Worm (Caenorhabditis elegans) whole organism, early embryonic: ENCODE data around the gene C48D1.1.

Experiments used
- B0310.2 ChIP-seq: sonication (generic microtip); optimal IDR thresholded peaks from 2 replicates; lab custom pipeline; 2016; ENCODE audit warnings: mild to moderate bottlenecking, missing genetic modification characterization, missing compliant biosample characterization
- F13C5.2 ChIP-seq: sonication (generic microtip); optimal IDR thresholded peaks from 2 replicates; lab custom pipeline; 2017; ENCODE audit warnings: mild to moderate bottlenecking, missing genetic modification characterization, inconsistent platforms, missing compliant biosample characterization
- aly-1 ChIP-seq: sonication (generic microtip); optimal IDR thresholded peaks from 2 replicates; lab custom pipeline; 2016; ENCODE audit warnings: missing genetic modification characterization, missing compliant biosample characterization
- ama-1 ChIP-seq: fragments of 150-350 bp; optimal IDR thresholded peaks from 2 replicates; lab custom pipeline; 2014
- ceh-13 ChIP-seq: fragments of 200-800 bp; sonication (Bioruptor generic); optimal IDR thresholded peaks from 2 replicates; lab custom pipeline; 2018; ENCODE audit warnings: mild to moderate bottlenecking, missing genetic modification characterization, missing compliant biosample characterization
- ceh-36 ChIP-seq: sonication (generic microtip); optimal IDR thresholded peaks from 2 replicates; lab custom pipeline; 2016; ENCODE audit warnings: missing genetic modification characterization, inconsistent platforms, missing compliant biosample characterization
- ets-7 ChIP-seq: sonication (generic microtip); optimal IDR thresholded peaks from 2 replicates; lab custom pipeline; 2016; ENCODE audit warnings: missing genotype, missing genetic modification characterization, missing compliant biosample characterization
- flt-1 ChIP-seq: fragments of 200-800 bp; sonication (Bioruptor generic); IDR thresholded peaks from 2 replicates; pipeline ENCODE4 v1.3.6; 2022; ENCODE audit warnings: missing genetic modification characterization, missing compliant biosample characterization
- hmbx-1 ChIP-seq: sonication (generic microtip); optimal IDR thresholded peaks from 2 replicates; lab custom pipeline; 2016; ENCODE audit warnings: mild to moderate bottlenecking, missing genetic modification characterization, missing compliant biosample characterization
- hmg-4 ChIP-seq: fragments of 200-800 bp; sonication (Bioruptor generic); optimal IDR thresholded peaks from 2 replicates; lab custom pipeline; 2018; ENCODE audit warnings: mild to moderate bottlenecking, missing genetic modification characterization, missing compliant biosample characterization
- hnd-1 ChIP-seq: sonication (generic microtip); optimal IDR thresholded peaks from 2 replicates; lab custom pipeline; 2016; ENCODE audit warnings: missing genetic modification characterization, missing compliant biosample characterization
- pes-1 ChIP-seq: fragments of 200-800 bp; sonication (Bioruptor generic); IDR thresholded peaks from 2 replicates; pipeline ENCODE4 v1.3.6; 2022; ENCODE audit warnings: missing genetic modification reagents, missing genetic modification characterization, missing compliant biosample characterization
- scrt-1 ChIP-seq: fragments of 200-800 bp; sonication (Bioruptor generic); IDR thresholded peaks from 2 replicates; pipeline ENCODE4 v1.3.6; 2022; ENCODE audit warnings: missing genetic modification characterization, missing compliant biosample characterization
- sea-1 ChIP-seq: fragments of 200-800 bp; sonication (Bioruptor generic); conservative IDR thresholded peaks from 2 replicates; pipeline ENCODE4 v1.3.6; 2022; ENCODE audit warnings: missing genetic modification characterization, missing compliant biosample characterization
- tbx-11 ChIP-seq: fragments of 200-800 bp; sonication (Bioruptor generic); IDR thresholded peaks from 2 replicates; pipeline ENCODE4 v1.3.6; 2022; ENCODE audit warnings: missing genetic modification characterization, missing compliant biosample characterization
- tbx-37 ChIP-seq: fragments of 200-800 bp; sonication (Bioruptor generic); conservative IDR thresholded peaks from 2 replicates; pipeline ENCODE4 v1.3.6; 2022; ENCODE audit warnings: missing genetic modification reagents, missing genetic modification characterization, missing compliant biosample characterization
- tra-4 ChIP-seq: sonication (generic microtip); optimal IDR thresholded peaks from 2 replicates; lab custom pipeline; 2017; ENCODE audit warnings: missing genetic modification characterization, missing compliant biosample characterization

The C48D1.1 gene

ce11 chrIV:13205891-13206290 is 8.7 kb upstream of the C48D1.1 start:
- no peak for TF ChIP-seq ceh-13 (GFP tag; lab: Kevin White, UChicago)
- no peak for TF ChIP-seq pes-1 (GFP tag; lab: Robert Waterston, UW)
- TF ChIP-seq hmg-4 (GFP tag; lab: Kevin White, UChicago): peak; percentile 15
- no peak for TF ChIP-seq sea-1 (GFP tag; lab: Robert Waterston, UW)
- TF ChIP-seq B0310.2: no peak

DNA sequence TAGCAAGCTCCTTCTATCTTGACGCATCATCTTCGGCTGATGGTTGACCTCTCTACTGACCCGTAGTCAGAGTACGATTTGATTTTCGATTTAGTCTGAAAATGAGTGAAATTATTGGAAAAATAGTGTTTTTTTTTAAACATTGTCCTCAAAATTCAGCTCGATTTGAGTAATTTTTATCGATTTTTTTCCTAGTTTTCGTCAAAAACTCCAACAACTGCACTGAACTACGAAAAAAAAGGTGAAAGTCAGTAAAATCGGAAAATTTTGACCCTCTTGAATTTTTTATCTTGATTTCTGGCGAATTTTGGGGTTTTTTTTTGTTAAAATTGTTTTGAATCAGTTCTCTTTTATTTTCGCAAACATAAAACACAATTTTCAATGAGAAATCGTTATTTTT is 6.9 kb upstream of the C48D1.1 start, which contains the start of gene ced-3:
Gene ced-3, minus strand, starts transcription at position 101 of the 400 bp plus-strand sequence.
- TF ChIP-seq F13C5.2 (tag; lab: Kevin White, UChicago) (no peak), tra-4 (tag; lab: Kevin White, UChicago) (no peak), ets-7 (tag; lab: Kevin White, UChicago) (no peak), sea-1 (GFP tag; lab: Robert Waterston, UW) (no peak), tbx-37 (GFP tag; lab: Robert Waterston, UW) (no peak), hnd-1 (tag; lab: Kevin White, UChicago) (no peak), ama-1 (lab: Kevin White, UChicago) (no peak), tbx-11 (GFP tag; lab: Robert Waterston, UW) (no peak), ceh-36 (tag; lab: Kevin White, UChicago) (no peak), hmg-4 (GFP tag; lab: Kevin White, UChicago) (no peak), hmbx-1 (tag; lab: Kevin White, UChicago) (no peak), flt-1 (GFP tag; lab: Robert Waterston, UW) (no peak), ceh-13 (GFP tag; lab: Kevin White, UChicago) (no peak), scrt-1 (no peak), aly-1 (tag; lab: Kevin White, UChicago) (no peak), pes-1 (GFP tag; lab: Robert Waterston, UW) (no peak)

DNA sequence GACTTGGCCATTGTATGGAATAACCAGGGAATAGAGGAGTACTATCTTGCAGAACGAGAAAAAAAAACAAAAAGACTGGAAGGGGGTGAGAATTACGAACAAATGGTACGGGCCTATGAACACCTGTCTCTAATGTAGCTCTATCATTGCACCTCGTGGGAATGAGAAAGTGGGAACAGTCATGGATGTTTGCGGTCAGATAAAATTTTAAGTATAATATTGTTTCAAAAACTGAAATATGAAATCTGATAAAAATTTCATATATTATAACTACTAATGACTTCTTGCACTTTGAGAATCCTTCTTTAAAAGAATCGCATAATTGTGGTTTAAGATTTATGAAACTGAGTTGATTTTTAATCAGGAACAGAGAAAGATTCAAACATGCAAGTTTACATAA is 3.9 kb downstream of the C48D1.1 start, which contains the start of gene F58D2.5:
Gene F58D2.5, minus strand, starts transcription at position 101 of the 400 bp plus-strand sequence.
- TF ChIP-seq aly-1 (tag; lab: Kevin White, UChicago) (no peak), hmg-4 (GFP tag; lab: Kevin White, UChicago) (no peak), tbx-11 (GFP tag; lab: Robert Waterston, UW) (no peak), ets-7 (tag; lab: Kevin White, UChicago) (no peak), B0310.2 (no peak), tra-4 (tag; lab: Kevin White, UChicago) (no peak), ceh-13 (GFP tag; lab: Kevin White, UChicago) (no peak), hnd-1 (tag; lab: Kevin White, UChicago) (no peak)

- TF ChIP-seq aly-1 (tag; lab: Kevin White, UChicago) (no peak), ama-1 (lab: Kevin White, UChicago) (no peak), scrt-1 (no peak), B0310.2 (no peak), F13C5.2 (tag; lab: Kevin White, UChicago) (no peak), ceh-13 (GFP tag; lab: Kevin White, UChicago) (no peak), tra-4 (tag; lab: Kevin White, UChicago) (no peak), hmg-4 (GFP tag; lab: Kevin White, UChicago) (no peak), flt-1 (GFP tag; lab: Robert Waterston, UW) (no peak), tbx-37 (GFP tag; lab: Robert Waterston, UW) (no peak), hnd-1 (tag; lab: Kevin White, UChicago) (no peak), pes-1 (GFP tag; lab: Robert Waterston, UW) (no peak), sea-1 (GFP tag; lab: Robert Waterston, UW) (no peak), tbx-11 (GFP tag; lab: Robert Waterston, UW) (no peak), hmbx-1 (tag; lab: Kevin White, UChicago) (no peak), ceh-36 (tag; lab: Kevin White, UChicago) (no peak), ets-7 (tag; lab: Kevin White, UChicago) (no peak)
These were observed 7.1 kb downstream of the C48D1.1 start for ce11 chrIV:13190075-13190474.

ce11 chrIV:13189467-13189866 is 7.7 kb downstream of the C48D1.1 start, which contains the start of gene F58D2.2:
Gene F58D2.2, plus strand, starts transcription at chrIV:13189767.
- no peak for TF ChIP-seq ets-7 (tag; lab: Kevin White, UChicago)
- TF ChIP-seq hmg-4 (GFP tag; lab: Kevin White, UChicago): no peak
- TF ChIP-seq ama-1 (lab: Kevin White, UChicago): no peak
- no peak for TF ChIP-seq F13C5.2 (tag; lab: Kevin White, UChicago)
- TF ChIP-seq ceh-36 (tag; lab: Kevin White, UChicago): no peak
- TF ChIP-seq hnd-1 (tag; lab: Kevin White, UChicago): no peak
- TF ChIP-seq hmbx-1 (tag; lab: Kevin White, UChicago): no peak
- no peak for TF ChIP-seq B0310.2
- TF ChIP-seq ceh-13 (GFP tag; lab: Kevin White, UChicago): no peak

ce11 chrIV:13188959-13189358 is 8.2 kb downstream of the C48D1.1 start, which contains the start of gene F58D2.4:
Gene F58D2.4, minus strand, starts transcription at chrIV:13189059.
- TF ChIP-seq hmbx-1 (tag; lab: Kevin White, UChicago) (no peak), ceh-36 (tag; lab: Kevin White, UChicago) (no peak), tbx-11 (GFP tag; lab: Robert Waterston, UW) (no peak), sea-1 (GFP tag; lab: Robert Waterston, UW) (no peak), ama-1 (lab: Kevin White, UChicago) (no peak), hnd-1 (tag; lab: Kevin White, UChicago) (no peak), ets-7 (tag; lab: Kevin White, UChicago) (no peak), hmg-4 (GFP tag; lab: Kevin White, UChicago) (no peak)

DNA sequence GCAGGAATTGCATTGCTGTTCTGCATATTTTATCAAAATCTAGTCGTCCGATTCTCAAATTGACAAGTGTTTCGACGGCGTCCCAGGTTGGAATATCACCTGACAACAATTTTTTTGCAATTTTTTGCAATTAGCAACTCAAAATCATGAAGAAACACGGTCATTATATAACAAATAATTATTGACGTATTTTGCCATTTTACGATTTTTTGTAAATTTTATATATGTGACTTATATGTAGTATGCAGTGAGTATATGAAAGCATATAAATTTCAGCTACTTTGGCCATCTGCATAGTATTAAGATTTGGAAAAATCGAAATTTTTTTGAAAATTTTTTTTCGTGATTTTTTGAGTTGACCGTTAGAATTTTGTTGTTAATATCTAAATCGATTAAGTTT is 16.5 kb downstream of the C48D1.1 start, which contains the start of gene F58D2.3:
Gene F58D2.3, minus strand, starts transcription at position 101 of the 400 bp plus-strand sequence.
- no peak for TF ChIP-seq ceh-13 (GFP tag; lab: Kevin White, UChicago)
- TF ChIP-seq sea-1 (GFP tag; lab: Robert Waterston, UW): no peak
- TF ChIP-seq ceh-36 (tag; lab: Kevin White, UChicago): no peak
- TF ChIP-seq pes-1 (GFP tag; lab: Robert Waterston, UW): no peak
- no peak for TF ChIP-seq tra-4 (tag; lab: Kevin White, UChicago)
- no peak for TF ChIP-seq F13C5.2 (tag; lab: Kevin White, UChicago)
- TF ChIP-seq ama-1 (lab: Kevin White, UChicago): no peak
- no peak for TF ChIP-seq tbx-11 (GFP tag; lab: Robert Waterston, UW)
- TF ChIP-seq B0310.2: no peak
- TF ChIP-seq flt-1 (GFP tag; lab: Robert Waterston, UW): no peak
- TF ChIP-seq hnd-1 (tag; lab: Kevin White, UChicago): no peak
- TF ChIP-seq tbx-37 (GFP tag; lab: Robert Waterston, UW): no peak
- no peak for TF ChIP-seq hmbx-1 (tag; lab: Kevin White, UChicago)
- TF ChIP-seq aly-1 (tag; lab: Kevin White, UChicago): no peak
- TF ChIP-seq scrt-1: no peak
- no peak for TF ChIP-seq ets-7 (tag; lab: Kevin White, UChicago)
- TF ChIP-seq hmg-4 (GFP tag; lab: Kevin White, UChicago): no peak
